Worm (Caenorhabditis elegans): ENCODE results near the gene gtf-2A2.

gtf-2A2 gene

DNA sequence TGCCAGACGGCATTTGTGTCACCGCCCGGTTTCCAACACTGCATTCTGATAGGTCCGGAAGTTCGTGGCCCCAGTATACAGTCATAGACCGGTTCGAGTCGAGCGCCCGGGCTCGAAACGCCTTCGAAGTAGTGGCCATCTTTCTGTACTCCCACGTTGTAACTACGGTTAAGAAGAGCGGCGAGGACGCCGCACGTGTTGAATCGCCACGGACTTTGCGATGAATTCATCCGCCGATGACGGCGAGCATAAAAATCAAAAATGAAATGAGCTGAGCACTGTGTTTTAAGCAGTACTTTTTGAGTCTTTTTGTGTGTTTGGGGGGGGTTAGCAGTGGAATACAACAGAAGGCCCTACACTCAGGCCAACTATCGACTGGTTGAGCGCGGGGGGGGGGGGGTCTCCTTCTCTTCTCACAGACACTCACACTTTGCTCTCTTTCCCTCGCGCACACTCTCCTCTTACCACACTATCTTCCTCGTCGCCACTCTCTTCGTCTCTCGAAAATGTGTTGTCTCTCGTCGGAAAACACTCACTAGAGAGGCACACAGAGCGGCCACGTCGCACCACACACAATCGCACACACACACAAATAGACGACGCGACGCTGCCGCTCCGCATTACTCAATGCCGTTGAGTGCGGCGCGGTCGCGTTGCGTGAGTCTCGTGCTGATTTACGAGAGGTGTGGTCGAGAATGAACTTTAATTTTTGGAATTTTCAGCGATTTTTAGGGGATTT is 16.2 kb upstream of the gtf-2A2 start, which contains the start of gene epc-1 (continued):
- TF ChIP-seq lin-13 (GFP tag; optimal IDR thresholded peaks at IDR 0.05) (peak; percentile 92), unc-39 (tag; optimal IDR thresholded peaks at IDR 0.05) (no peak), ZK546.5 (tag; optimal IDR thresholded peaks at IDR 0.05) (peak in 1 of 2 experiments; percentile 31), zfp-2 (tag; optimal IDR thresholded peaks at IDR 0.05) (peak; percentile 76), spr-3 (GFP tag; optimal IDR thresholded peaks at IDR 0.05) (peak; percentile 27), zip-2 (tag; optimal IDR thresholded peaks at IDR 0.05) (peak; percentile 48), aha-1 (tag) (peak; percentile 94), madf-9 (GFP tag; conservative IDR thresholded peaks at IDR 0.05) (peak; percentile 66; the same call in 1 of the 2 replicates), lin-15B (tag; optimal IDR thresholded peaks at IDR 0.05) (peak; percentile 8), unc-62 (GFP tag; optimal IDR thresholded peaks at IDR 0.05 in 1 of 2) (peak in 1 of 2 experiments; percentile 96), unc-62 (tag; optimal IDR thresholded peaks at IDR 0.05) (no peak), lsy-2 (tag; optimal IDR thresholded peaks at IDR 0.05) (peak; percentile 85 to 91), daf-19 (GFP tag; conservative IDR thresholded peaks at IDR 0.05) (no peak), zfp-3 (GFP tag; conservative IDR thresholded peaks at IDR 0.05) (peak; percentile 80), hlh-11 (tag; optimal IDR thresholded peaks at IDR 0.05) (peak; percentile 98), R02D3.7 (tag; optimal IDR thresholded peaks at IDR 0.05) (no peak), lin-39 (tag; optimal IDR thresholded peaks at IDR 0.05) (no peak), snpc-4 (tag; optimal IDR thresholded peaks at IDR 0.05) (no peak), zip-11 (GFP tag; IDR thresholded peaks at IDR 0.05) (no peak), zag-1 (tag; optimal IDR thresholded peaks at IDR 0.05) (no peak), duxl-1 (tag; optimal IDR thresholded peaks at IDR 0.05; ENCODE audit: poor library complexity) (peak; percentile 34), rbr-2 (tag; optimal IDR thresholded peaks at IDR 0.05) (peak; percentile 94), snpc-1.2 (GFP tag; IDR thresholded peaks at IDR 0.05) (no peak), nhr-10 (tag; optimal IDR thresholded peaks at IDR 0.05) (peak; percentile 63), lin-1 (GFP tag; IDR thresholded peaks at IDR 0.05) (peak; percentile 63), fkh-10 (GFP tag; optimal IDR thresholded peaks at IDR 0.05) (peak; percentile 66), pha-4 (GFP tag; IDR thresholded peaks at IDR 0.05) (peak; percentile 75), pha-4 (tag; optimal IDR thresholded peaks at IDR 0.05) (no peak), Y48G9A.11 (GFP tag; IDR thresholded peaks at IDR 0.05) (peak; percentile 67), lin-38 (GFP tag; IDR thresholded peaks at IDR 0.05) (peak; percentile 82), nhr-6 (tag; optimal IDR thresholded peaks at IDR 0.05) (peak; percentile 75), mes-2 (tag; optimal IDR thresholded peaks at IDR 0.05; ENCODE audit: poor library complexity, severe bottlenecking) (peak; percentile 83), ceh-82 (tag; optimal IDR thresholded peaks at IDR 0.05) (peak; percentile 18), dve-1 (tag; optimal IDR thresholded peaks at IDR 0.05; ENCODE audit: insufficient read depth) (peak; percentile 90), pqm-1 (tag; optimal IDR thresholded peaks at IDR 0.05) (no peak), php-3 (GFP tag; IDR thresholded peaks at IDR 0.05) (peak; percentile 33; the same call in 1 of the 2 replicates), daf-8 (GFP tag; IDR thresholded peaks at IDR 0.05) (no peak), skn-1 (tag; optimal IDR thresholded peaks at IDR 0.05) (peak; percentile 47), attf-4 (tag; optimal IDR thresholded peaks at IDR 0.05) (no peak), aly-2 (tag; optimal IDR thresholded peaks at IDR 0.05) (no peak), ceh-20 (GFP tag; IDR thresholded peaks at IDR 0.05) (peak; percentile 74), ces-1 (GFP tag; optimal IDR thresholded peaks at IDR 0.05) (no peak), cey-2 (tag; optimal IDR thresholded peaks at IDR 0.05; ENCODE audit: borderline replicate concordance, insufficient read depth) (no peak), sdz-12 (GFP tag; optimal IDR thresholded peaks at IDR 0.05) (peak; percentile 69), mep-1 (tag; optimal IDR thresholded peaks at IDR 0.05) (peak; percentile 94), F10B5.3 (tag; optimal IDR thresholded peaks at IDR 0.05) (peak; percentile 26), dmd-9 (GFP tag; IDR thresholded peaks at IDR 0.05) (no peak), D1046.2 (GFP tag; IDR thresholded peaks at IDR 0.05) (no peak), nhr-76 (tag; optimal IDR thresholded peaks at IDR 0.05) (no peak), ctbp-1 (GFP tag; IDR thresholded peaks at IDR 0.05) (peak; percentile 83), mxl-2 (GFP tag; conservative IDR thresholded peaks at IDR 0.05) (no peak; the same call in 1 of the 2 replicates)
